Worm (Caenorhabditis elegans) whole organism, mixed stage, embryonic: ENCODE measurements around the gene rsd-2.

Source experiments
- M03D4.4 ChIP-seq: sonication (generic microtip); optimal IDR thresholded peaks from 2 replicates; lab custom pipeline; 2017; ENCODE audit warnings: mild to moderate bottlenecking, missing genetic modification characterization, missing compliant biosample characterization
- bed-3 ChIP-seq: fragments of 200-800 bp; sonication (Bioruptor generic); optimal IDR thresholded peaks from 3 replicates; lab custom pipeline; 2018; ENCODE audit warnings: mild to moderate bottlenecking, missing genetic modification characterization, moderate library complexity, missing compliant biosample characterization
- blmp-1 ChIP-seq: fragments of 150-350 bp; optimal IDR thresholded peaks from 2 replicates; lab custom pipeline; 2014; ENCODE audit warnings: missing biosample characterization, missing genetic modification characterization
- ceh-43 ChIP-seq: fragments of 200-800 bp; sonication (Bioruptor generic); optimal IDR thresholded peaks from 2 replicates; lab custom pipeline; 2018; ENCODE audit warnings: mild to moderate bottlenecking, missing genetic modification characterization, moderate library complexity, missing compliant biosample characterization
- ceh-83 ChIP-seq: fragments of 200-800 bp; sonication (Bioruptor generic); optimal IDR thresholded peaks from 2 replicates; lab custom pipeline; 2018; ENCODE audit warnings: mild to moderate bottlenecking, missing genetic modification characterization, missing compliant biosample characterization
- ces-1 ChIP-seq: fragments of 150-350 bp; optimal IDR thresholded peaks from 2 replicates; lab custom pipeline; 2014; ENCODE audit warnings: missing biosample characterization, missing genetic modification reagents, missing genetic modification characterization
- cnd-1 ChIP-seq: fragments of 200-800 bp; sonication (Bioruptor generic); optimal IDR thresholded peaks from 2 replicates; lab custom pipeline; 2018; ENCODE audit warnings: mild to moderate bottlenecking, missing genetic modification characterization, missing compliant biosample characterization
- elt-3 ChIP-seq: fragments of 150-350 bp; optimal IDR thresholded peaks from 2 replicates; lab custom pipeline; 2014; ENCODE audit warnings: missing biosample characterization, missing genetic modification characterization
- flh-1 ChIP-seq: fragments of 200-800 bp; sonication (Bioruptor generic); optimal IDR thresholded peaks from 2 replicates; lab custom pipeline; 2018; ENCODE audit warnings: mild to moderate bottlenecking, missing genetic modification characterization, moderate library complexity, missing compliant biosample characterization
- hlh-1 ChIP-seq: fragments of 150-350 bp; optimal IDR thresholded peaks from 2 replicates; lab custom pipeline; 2014; ENCODE audit warnings: missing biosample characterization, missing genetic modification reagents, missing genetic modification characterization
- lin-32 ChIP-seq: fragments of 200-800 bp; sonication (Bioruptor generic); optimal IDR thresholded peaks from 2 replicates; lab custom pipeline; 2018; ENCODE audit warnings: mild to moderate bottlenecking, missing genetic modification characterization, missing compliant biosample characterization
- lsy-2 ChIP-seq: fragments of 150-350 bp; optimal IDR thresholded peaks from 2 replicates; lab custom pipeline; 2014; ENCODE audit warnings: missing biosample characterization, missing genetic modification characterization
- mab-5 ChIP-seq: fragments of 150-350 bp; optimal IDR thresholded peaks from 2 replicates; lab custom pipeline; 2014; ENCODE audit warnings: missing biosample characterization, missing genetic modification characterization
- mep-1 ChIP-seq: fragments of 150-350 bp; optimal IDR thresholded peaks from 2 replicates; lab custom pipeline; 2017; ENCODE audit warnings: missing biosample characterization, missing genetic modification reagents, missing genetic modification characterization, inconsistent platforms
- mls-2 ChIP-seq: sonication (generic microtip); optimal IDR thresholded peaks from 2 replicates; lab custom pipeline; 2016; ENCODE audit warnings: mild to moderate bottlenecking, missing genetic modification characterization, moderate library complexity, missing compliant biosample characterization
- nhr-12 ChIP-seq: fragments of 150-350 bp; optimal IDR thresholded peaks from 2 replicates; lab custom pipeline; 2014; ENCODE audit warnings: missing biosample characterization, missing genetic modification characterization
- nhr-2 ChIP-seq: fragments of 150-350 bp; optimal IDR thresholded peaks from 2 replicates; lab custom pipeline; 2014; ENCODE audit warnings: missing biosample characterization, missing genetic modification characterization
- nhr-237 ChIP-seq: fragments of 150-350 bp; optimal IDR thresholded peaks from 2 replicates; lab custom pipeline; 2014; ENCODE audit warnings: missing biosample characterization, missing genetic modification characterization
- nhr-28 ChIP-seq: fragments of 150-350 bp; optimal IDR thresholded peaks from 2 replicates; lab custom pipeline; 2014; ENCODE audit warnings: missing biosample characterization, missing genetic modification characterization
- nhr-76 ChIP-seq: sonication (generic microtip); optimal IDR thresholded peaks from 2 replicates; lab custom pipeline; 2017; ENCODE audit warnings: missing biosample characterization, missing genetic modification characterization
- sem-2 ChIP-seq: fragments of 200-800 bp; sonication (Bioruptor generic); optimal IDR thresholded peaks from 2 replicates; lab custom pipeline; 2018; ENCODE audit warnings: mild to moderate bottlenecking, missing genetic modification characterization, missing compliant biosample characterization
- snpc-4 ChIP-seq: fragments of 150-350 bp; optimal IDR thresholded peaks from 2 replicates; lab custom pipeline; 2014; ENCODE audit warnings: missing biosample characterization, missing genetic modification characterization
- sptf-1 ChIP-seq: sonication (generic microtip); optimal IDR thresholded peaks from 2 replicates; lab custom pipeline; 2017; ENCODE audit warnings: mild to moderate bottlenecking, missing genetic modification characterization, moderate library complexity, missing compliant biosample characterization
- tbx-8 ChIP-seq: fragments of 200-800 bp; sonication (Bioruptor generic); optimal IDR thresholded peaks from 2 replicates; lab custom pipeline; 2018; ENCODE audit warnings: mild to moderate bottlenecking, missing genetic modification characterization, moderate library complexity, missing compliant biosample characterization
- unc-39 ChIP-seq: fragments of 150-350 bp; optimal IDR thresholded peaks from 2 replicates; lab custom pipeline; 2014; ENCODE audit warnings: missing biosample characterization, missing genetic modification characterization
- unc-62 ChIP-seq: fragments of 150-350 bp; optimal IDR thresholded peaks from 2 replicates; lab custom pipeline; 2014; ENCODE audit warnings: missing biosample characterization, missing genetic modification reagents, missing genetic modification characterization
- zip-8 ChIP-seq: fragments of 150-350 bp; optimal IDR thresholded peaks from 2 replicates; lab custom pipeline; 2014; ENCODE audit warnings: missing biosample characterization, missing genetic modification characterization
- ztf-11 ChIP-seq: fragments of 150-350 bp; optimal IDR thresholded peaks from 2 replicates; lab custom pipeline; 2014; ENCODE audit warnings: missing biosample characterization, missing genetic modification characterization

The rsd-2 gene

ce11 chrIV:13502806-13503363, 37.2 kb downstream of the rsd-2 start, which contains the start of gene tbc-9:
tbc-9 (minus strand) TSS chrIV:13502856.
- TF ChIP-seq nhr-2 (tag; lab: Kevin White, UChicago) (no peak), flh-1 (GFP tag; lab: Kevin White, UChicago) (no peak), cnd-1 (tag; lab: Kevin White, UChicago) (no peak), sptf-1 (tag; lab: Kevin White, UChicago) (no peak), mab-5 (tag; lab: Kevin White, UChicago) (no peak), nhr-237 (tag; lab: Kevin White, UChicago) (no peak)

ce11 chrIV:13493719-13494118, 46.3 kb downstream of the rsd-2 start:
- TF ChIP-seq bed-3 (no peak), nhr-237 (tag; lab: Kevin White, UChicago) (no peak), elt-3 (tag; lab: Kevin White, UChicago) (no peak), ceh-83 (GFP tag; lab: Kevin White, UChicago) (no peak)

ce11 chrIV:13492271-13492670, 47.8 kb downstream of the rsd-2 start, which contains the start of gene Y45F10A.7:
Y45F10A.7 (plus strand) TSS chrIV:13492571.
- TF ChIP-seq mab-5 (tag; lab: Kevin White, UChicago): no peak

- TF ChIP-seq nhr-12 (tag; lab: Kevin White, UChicago) (no peak), tbx-8 (GFP tag; lab: Kevin White, UChicago) (no peak), lsy-2 (tag; lab: Kevin White, UChicago) (no peak), nhr-237 (tag; lab: Kevin White, UChicago) (no peak), mab-5 (tag; lab: Kevin White, UChicago) (no peak), sptf-1 (tag; lab: Kevin White, UChicago) (no peak), unc-62 (GFP tag; lab: Kevin White, UChicago) (no peak), blmp-1 (tag; lab: Kevin White, UChicago) (no peak)
Observed at ce11 chrIV:13487596-13487995, 52.5 kb downstream of the rsd-2 start.

- TF ChIP-seq cnd-1 (tag; lab: Kevin White, UChicago) (no peak), flh-1 (GFP tag; lab: Kevin White, UChicago) (no peak), zip-8 (no peak)
Observed at ce11 chrIV:13487019-13487418, 53.0 kb downstream of the rsd-2 start.

- TF ChIP-seq ztf-11 (tag; lab: Kevin White, UChicago): no peak
Observed at ce11 chrIV:13483596-13483995, 56.5 kb downstream of the rsd-2 start.

- TF ChIP-seq nhr-237 (tag; lab: Kevin White, UChicago) (no peak), sptf-1 (tag; lab: Kevin White, UChicago) (no peak), lsy-2 (tag; lab: Kevin White, UChicago) (no peak), unc-39 (tag; lab: Kevin White, UChicago) (no peak), ces-1 (GFP tag; lab: Kevin White, UChicago) (no peak), unc-62 (GFP tag; lab: Kevin White, UChicago) (no peak), sem-2 (GFP tag; lab: Kevin White, UChicago) (no peak), hlh-1 (tag; lab: Kevin White, UChicago) (no peak), lin-32 (GFP tag; lab: Kevin White, UChicago) (no peak), elt-3 (tag; lab: Kevin White, UChicago) (no peak), M03D4.4 (tag; lab: Kevin White, UChicago) (no peak), mab-5 (tag; lab: Kevin White, UChicago) (no peak), nhr-28 (tag; lab: Kevin White, UChicago) (no peak), snpc-4 (no peak), mep-1 (tag; lab: Kevin White, UChicago) (no peak), nhr-12 (tag; lab: Kevin White, UChicago) (no peak), flh-1 (GFP tag; lab: Kevin White, UChicago) (no peak), ceh-43 (GFP tag; lab: Kevin White, UChicago) (no peak), nhr-76 (tag; lab: Kevin White, UChicago) (no peak), mls-2 (tag; lab: Kevin White, UChicago) (no peak)
Observed at ce11 chrIV:13482469-13482868, 57.6 kb downstream of the rsd-2 start, which contains the start of gene Y38H8A.1. Y38H8A.1 (plus strand) TSS chrIV:13482769.
